Worm (Caenorhabditis elegans) whole organism, young adult: ENCODE data around the gene sut-1.

Experiments
- B0261.1 ChIP-seq: sonication (generic microtip); optimal IDR thresholded peaks from 2 replicates; lab custom pipeline; 2016; ENCODE audit warnings: mild to moderate bottlenecking, missing genetic modification characterization, moderate library complexity, missing compliant biosample characterization
- F49E8.2 ChIP-seq: sonication (generic microtip); optimal IDR thresholded peaks from 3 replicates; lab custom pipeline; 2017; ENCODE audit warnings: missing genetic modification characterization, mild to moderate bottlenecking, missing compliant biosample characterization, antibody characterized with exemption, moderate library complexity; ENCODE audit not compliant: insufficient read depth
- Y79H2A.3 ChIP-seq: fragments of 200-800 bp; sonication (Bioruptor generic); conservative IDR thresholded peaks from 2 replicates; pipeline ENCODE4 v1.3.6; 2022; ENCODE audit warnings: missing genetic modification reagents, missing genetic modification characterization, missing compliant biosample characterization
- Y95B8A.8 ChIP-seq: fragments of 200-800 bp; sonication (Bioruptor generic); IDR thresholded peaks from 2 replicates; pipeline ENCODE4 v1.3.6; 2022; ENCODE audit warnings: missing genetic modification reagents, missing genetic modification characterization, missing compliant biosample characterization
- ZK185.1 ChIP-seq: sonication (generic microtip); optimal IDR thresholded peaks from 2 replicates; lab custom pipeline; 2016; ENCODE audit warnings: mild to moderate bottlenecking, missing genetic modification characterization, missing compliant biosample characterization; ENCODE audit not compliant: poor library complexity, severe bottlenecking
- ama-1 ChIP-seq, 3 experiments: fragments of 150-350 bp in 1 of 3; sonication (generic microtip) in 2 of 3; optimal IDR thresholded peaks; 2 replicates each; lab custom pipeline; 2014 to 2018; ENCODE audit warnings: missing biosample characterization in 2 of 3, missing genetic modification characterization in 2 of 3, missing genetic modification reagents in 2 of 3
- atf-7 ChIP-seq: sonication (generic microtip); optimal IDR thresholded peaks from 2 replicates; lab custom pipeline; 2017; ENCODE audit warnings: mild to moderate bottlenecking, missing genetic modification characterization, missing compliant biosample characterization
- attf-5 ChIP-seq: fragments of 200-800 bp; sonication (Bioruptor generic); optimal IDR thresholded peaks from 2 replicates; lab custom pipeline; 2018; ENCODE audit warnings: mild to moderate bottlenecking, missing genetic modification characterization, missing compliant biosample characterization
- attf-6 ChIP-seq: fragments of 200-800 bp; sonication (Bioruptor generic); IDR thresholded peaks from 2 replicates; pipeline ENCODE4 v1.3.6; 2022; ENCODE audit warnings: missing genetic modification reagents, missing genetic modification characterization, missing compliant biosample characterization
- cebp-2 ChIP-seq: fragments of 200-800 bp; sonication (Bioruptor generic); IDR thresholded peaks from 2 replicates; pipeline ENCODE4 v1.3.6; 2022; ENCODE audit warnings: missing genetic modification characterization, missing compliant biosample characterization
- ceh-27 ChIP-seq: fragments of 200-800 bp; sonication (Bioruptor generic); optimal IDR thresholded peaks from 2 replicates; lab custom pipeline; 2018; ENCODE audit warnings: mild to moderate bottlenecking, missing genetic modification characterization, moderate library complexity, missing compliant biosample characterization
- ceh-40 ChIP-seq: fragments of 200-800 bp; sonication (Bioruptor generic); IDR thresholded peaks from 2 replicates; pipeline ENCODE4 v1.3.6; 2022; ENCODE audit warnings: missing genetic modification characterization, missing compliant biosample characterization
- ceh-58 ChIP-seq: fragments of 200-800 bp; sonication (Bioruptor generic); IDR thresholded peaks from 2 replicates; pipeline ENCODE4 v1.3.6; 2022; ENCODE audit warnings: missing genetic modification characterization, missing compliant biosample characterization
- efl-1 ChIP-seq: fragments of 150-350 bp; optimal IDR thresholded peaks from 2 replicates; lab custom pipeline; 2014; ENCODE audit warnings: missing biosample characterization, missing genetic modification reagents, missing genetic modification characterization
- egl-44 ChIP-seq: fragments of 200-800 bp; sonication (Bioruptor generic); IDR thresholded peaks from 2 replicates; pipeline ENCODE4 v1.3.6; 2022; ENCODE audit warnings: missing genetic modification reagents, missing genetic modification characterization, missing compliant biosample characterization
- gei-17 ChIP-seq: fragments of 200-800 bp; sonication (Bioruptor generic); optimal IDR thresholded peaks from 2 replicates; lab custom pipeline; 2018; ENCODE audit warnings: mild to moderate bottlenecking, missing genetic modification characterization, missing compliant biosample characterization
- hmg-1.2 ChIP-seq: fragments of 200-800 bp; sonication (Bioruptor generic); IDR thresholded peaks from 2 replicates; pipeline ENCODE4 v1.3.6; 2022; ENCODE audit warnings: missing genetic modification reagents, missing genetic modification characterization, missing compliant biosample characterization
- hmg-20 ChIP-seq: fragments of 200-800 bp; sonication (Bioruptor generic); IDR thresholded peaks from 2 replicates; pipeline ENCODE4 v1.3.6; 2022; ENCODE audit warnings: missing genetic modification reagents, missing genetic modification characterization, missing compliant biosample characterization
- lin-35 ChIP-seq, 3 experiments: fragments of 150-350 bp in 2 of 3; sonication (generic microtip) in 1 of 3; optimal IDR thresholded peaks; 2 replicates each; lab custom pipeline; 2014 to 2018; ENCODE audit warnings: missing biosample characterization in 3 of 3, missing genetic modification characterization in 3 of 3, missing genetic modification reagents in 3 of 3
- madf-6 ChIP-seq: fragments of 200-800 bp; sonication (Bioruptor generic); IDR thresholded peaks from 2 replicates; pipeline ENCODE4 v1.3.6; 2022; ENCODE audit warnings: missing genetic modification reagents, missing genetic modification characterization, missing compliant biosample characterization
- mxl-1 ChIP-seq: sonication (generic microtip); optimal IDR thresholded peaks from 2 replicates; lab custom pipeline; 2016; ENCODE audit warnings: missing genetic modification characterization, missing compliant biosample characterization
- nfyb-1 ChIP-seq: fragments of 200-800 bp; sonication (Bioruptor generic); IDR thresholded peaks from 2 replicates; pipeline ENCODE4 v1.3.6; 2022; ENCODE audit warnings: missing genetic modification reagents, missing genetic modification characterization, missing compliant biosample characterization
- nhr-90 ChIP-seq: sonication (generic microtip); optimal IDR thresholded peaks from 2 replicates; lab custom pipeline; 2016; ENCODE audit warnings: missing genotype, mild to moderate bottlenecking, missing genetic modification characterization, missing compliant biosample characterization
- rcor-1 ChIP-seq: fragments of 200-800 bp; sonication (Bioruptor generic); IDR thresholded peaks from 2 replicates; pipeline ENCODE4 v1.3.6; 2022; ENCODE audit warnings: missing genetic modification reagents, missing genetic modification characterization, missing compliant biosample characterization
- rpc-1 ChIP-seq, 2 experiments: fragments of 150-350 bp in 1 of 2; sonication (generic microtip) in 1 of 2; optimal IDR thresholded peaks; 2 replicates each; lab custom pipeline; 2014 to 2018; ENCODE audit warnings: missing biosample characterization in 1 of 2, missing genetic modification characterization in 1 of 2, missing genetic modification reagents in 1 of 2, missing genotype in 1 of 2
- snpc-3.4 ChIP-seq: sonication (generic microtip); optimal IDR thresholded peaks from 2 replicates; lab custom pipeline; 2017; ENCODE audit warnings: missing genetic modification characterization, mild to moderate bottlenecking, missing compliant biosample characterization, antibody characterized with exemption, moderate library complexity, missing genotype, missing genetic modification reagents
- snpc-4 ChIP-seq, 5 experiments: fragments of 150-350 bp in 1 of 5; sonication (generic microtip) in 4 of 5; optimal IDR thresholded peaks; 2 replicates each; lab custom pipeline; 2014 to 2018; ENCODE audit warnings: missing genetic modification characterization in 5 of 5, missing biosample characterization in 3 of 5, antibody characterized with exemption in 2 of 5, mild to moderate bottlenecking in 2 of 5, missing compliant biosample characterization in 2 of 5, missing genotype in 2 of 5, moderate library complexity in 2 of 5, missing genetic modification reagents in 1 of 5
- tbp1 ChIP-seq: fragments of 200-800 bp; sonication (Bioruptor generic); optimal IDR thresholded peaks from 2 replicates; lab custom pipeline; 2018; ENCODE audit warnings: mild to moderate bottlenecking, missing genetic modification characterization, missing compliant biosample characterization
- zim-3 ChIP-seq: sonication (generic microtip); optimal IDR thresholded peaks from 2 replicates; lab custom pipeline; 2017; ENCODE audit warnings: mild to moderate bottlenecking, missing genetic modification characterization, moderate library complexity, missing compliant biosample characterization
- ztf-18 ChIP-seq: sonication (generic microtip); optimal IDR thresholded peaks from 2 replicates; lab custom pipeline; 2016; ENCODE audit warnings: missing genotype, mild to moderate bottlenecking, missing genetic modification characterization, missing compliant biosample characterization
- ztf-22 ChIP-seq: fragments of 200-800 bp; sonication (Bioruptor generic); optimal IDR thresholded peaks from 2 replicates; lab custom pipeline; 2018; ENCODE audit warnings: mild to moderate bottlenecking, missing genetic modification characterization, moderate library complexity, missing compliant biosample characterization

The sut-1 gene

DNA sequence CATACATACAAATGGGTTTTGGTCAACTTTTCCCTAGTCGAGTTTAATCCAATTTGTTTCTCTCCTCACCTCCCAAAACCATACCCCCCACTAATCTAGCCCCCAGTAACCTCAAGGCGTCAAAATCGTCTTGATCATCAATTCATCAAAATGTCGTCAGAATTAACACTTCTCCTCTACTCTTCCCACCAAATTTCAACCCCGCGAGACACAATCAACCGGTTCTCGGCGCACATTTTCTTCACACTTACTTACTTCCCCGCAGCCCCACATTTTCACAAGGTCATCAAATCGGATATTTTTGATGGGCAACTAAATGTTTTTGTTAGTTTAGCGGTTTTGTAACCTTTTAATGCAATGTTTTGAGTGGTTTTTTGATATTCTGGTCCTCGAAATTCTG lies 32.3 kb downstream of the sut-1 start:
- TF ChIP-seq ceh-58, result no peak
- no peak for TF ChIP-seq nfyb-1 (GFP tag; lab: Robert Waterston, UW)
- no peak for TF ChIP-seq rpc-1 (optimal IDR thresholded peaks at IDR 0.05; lab: Kevin White, UChicago)
- no peak for TF ChIP-seq rpc-1 (tag; optimal IDR thresholded peaks at IDR 0.05; lab: Kevin White, UChicago)
- TF ChIP-seq egl-44, result no peak
- TF ChIP-seq Y79H2A.3, result no peak
- TF ChIP-seq ztf-22 (GFP tag; lab: Kevin White, UChicago), result no peak
- no peak for TF ChIP-seq nhr-90
- TF ChIP-seq gei-17 (GFP tag; lab: Kevin White, UChicago), result no peak
- no peak for TF ChIP-seq attf-5 (GFP tag; lab: Kevin White, UChicago)
- TF ChIP-seq ZK185.1 (tag; lab: Kevin White, UChicago), result no peak
- no peak for TF ChIP-seq zim-3 (tag; lab: Kevin White, UChicago)
- no peak for TF ChIP-seq hmg-20 (GFP tag; lab: Robert Waterston, UW)
- TF ChIP-seq ceh-40 (GFP tag; lab: Robert Waterston, UW), result no peak
- no peak for TF ChIP-seq F49E8.2 (tag; lab: Kevin White, UChicago)
- TF ChIP-seq ztf-18 (tag; lab: Kevin White, UChicago), result no peak
- no peak for TF ChIP-seq Y95B8A.8
- no peak for TF ChIP-seq lin-35 (GFP tag; optimal IDR thresholded peaks at IDR 0.05; lab: Kevin White, UChicago)
- TF ChIP-seq efl-1 (GFP tag; lab: Kevin White, UChicago), result no peak
- TF ChIP-seq, all 124 proteins: peak for 0

DNA sequence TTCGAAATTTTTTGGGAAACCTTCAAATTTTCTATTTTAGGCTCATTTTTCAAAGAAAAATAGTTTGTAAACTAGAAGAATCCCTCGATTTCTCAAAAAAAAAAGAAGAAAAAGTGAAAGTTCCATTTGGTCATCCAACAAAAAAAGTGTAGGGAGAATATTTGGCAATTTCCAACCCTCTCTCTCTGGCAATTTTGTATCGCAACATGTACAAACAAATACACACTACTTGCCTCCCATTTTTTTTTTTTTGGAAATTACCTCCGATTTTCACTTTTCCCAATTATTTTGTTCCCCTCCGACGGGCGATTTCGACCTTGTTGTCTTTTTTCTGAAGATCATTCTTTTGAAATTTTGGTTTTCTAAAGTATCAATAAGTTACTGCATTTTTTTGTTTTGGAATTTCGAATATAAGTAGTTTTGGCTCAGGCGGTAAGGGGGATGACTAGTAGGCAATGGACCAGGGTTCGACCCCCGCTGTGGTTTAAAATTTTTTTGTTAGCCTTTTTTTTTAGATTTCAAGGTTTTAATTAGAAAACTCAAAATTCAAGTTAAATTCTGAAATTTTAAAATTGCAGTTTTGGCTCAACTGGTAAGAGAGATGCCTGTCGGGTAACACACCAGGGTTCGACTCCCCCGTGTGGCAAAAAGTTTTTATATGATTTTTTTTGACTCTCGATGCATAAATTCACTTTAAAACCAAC lies 34.4 kb downstream of the sut-1 start:
- no peak for TF ChIP-seq attf-6 (GFP tag; lab: Robert Waterston, UW)
- peak; percentile 70 for TF ChIP-seq tbp1 (GFP tag; lab: Kevin White, UChicago)
- no peak for TF ChIP-seq atf-7
- TF ChIP-seq rpc-1 (optimal IDR thresholded peaks at IDR 0.05; lab: Kevin White, UChicago), result peak; percentile 25
- peak; percentile 64 for TF ChIP-seq rpc-1 (tag; optimal IDR thresholded peaks at IDR 0.05; lab: Kevin White, UChicago)
- peak; percentile 21 for TF ChIP-seq B0261.1

DNA sequence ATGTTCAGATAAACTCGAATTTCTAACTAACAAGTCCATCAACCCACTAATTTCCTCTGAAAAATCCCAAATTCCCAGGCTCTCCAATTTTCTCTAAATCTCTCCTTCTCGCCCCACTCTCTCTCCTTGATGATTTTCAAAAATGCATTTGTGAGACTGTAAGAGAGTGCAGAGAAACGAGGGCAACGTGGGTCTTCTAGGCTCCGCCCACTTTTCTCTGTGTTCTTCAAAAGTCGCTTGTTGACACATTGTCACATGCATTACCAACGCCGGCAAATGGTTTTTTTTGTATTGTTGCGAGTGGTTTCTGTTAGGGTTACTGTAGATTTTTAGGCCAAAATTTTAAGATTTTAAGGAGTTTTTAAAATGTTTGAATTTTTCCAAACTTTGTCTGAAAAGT lies 36.6 kb downstream of the sut-1 start:
- TF ChIP-seq ztf-22 (GFP tag; lab: Kevin White, UChicago) (no peak), ama-1 (optimal IDR thresholded peaks at IDR 0.05; lab: Kevin White, UChicago) (no peak), ama-1 (GFP tag; optimal IDR thresholded peaks at IDR 0.05; lab: Kevin White, UChicago) (no peak), hmg-1.2 (GFP tag; lab: Robert Waterston, UW) (0 out of 2 replicates have a peak, but pooled peaks have one; percentile 19), madf-6 (no peak), mxl-1 (tag; lab: Kevin White, UChicago) (no peak), snpc-3.4 (tag; lab: Kevin White, UChicago) (no peak), attf-6 (GFP tag; lab: Robert Waterston, UW) (no peak), B0261.1 (no peak), ceh-27 (GFP tag; lab: Kevin White, UChicago) (peak; percentile 35), gei-17 (GFP tag; lab: Kevin White, UChicago) (no peak)

DNA sequence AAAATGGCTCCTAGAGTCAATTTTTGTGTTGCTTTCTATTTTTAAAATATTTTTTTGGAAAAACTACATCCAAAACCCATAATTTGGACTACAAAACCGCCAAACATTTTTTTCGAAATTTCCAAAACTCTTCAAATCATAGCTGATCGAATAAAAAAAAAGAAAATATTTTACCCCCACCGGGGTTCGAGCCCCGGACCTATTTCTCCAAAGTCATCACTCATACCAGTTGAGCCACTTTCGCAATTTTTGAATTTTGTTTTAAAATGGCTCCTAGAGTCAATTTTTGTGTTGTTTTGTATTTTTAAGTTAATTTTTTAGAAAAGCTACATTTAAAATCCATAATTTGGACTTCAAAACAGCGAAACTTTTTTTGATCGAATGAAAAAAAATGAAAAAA lies 37.5 kb downstream of the sut-1 start:
- no peak for TF ChIP-seq attf-6 (GFP tag; lab: Robert Waterston, UW)
- TF ChIP-seq zim-3 (tag; lab: Kevin White, UChicago), result no peak
- no peak for TF ChIP-seq hmg-20 (GFP tag; lab: Robert Waterston, UW)
- no peak for TF ChIP-seq mxl-1 (tag; lab: Kevin White, UChicago)
- peak; percentile 11 for TF ChIP-seq B0261.1
- no peak for TF ChIP-seq cebp-2 (GFP tag; lab: Robert Waterston, UW)
- no peak for TF ChIP-seq rcor-1
- no peak for TF ChIP-seq snpc-4 (GFP tag; optimal IDR thresholded peaks at IDR 0.05; lab: Kevin White, UChicago)
- TF ChIP-seq snpc-4 (tag; optimal IDR thresholded peaks at IDR 0.05; lab: Kevin White, UChicago), result no peak
- no peak for TF ChIP-seq rpc-1 (optimal IDR thresholded peaks at IDR 0.05; lab: Kevin White, UChicago)
- peak; percentile 59 for TF ChIP-seq rpc-1 (tag; optimal IDR thresholded peaks at IDR 0.05; lab: Kevin White, UChicago)
- peak; percentile 67 for TF ChIP-seq tbp1 (GFP tag; lab: Kevin White, UChicago)
